Worm (Caenorhabditis elegans) whole organism, L1 larva: Measurements from ENCODE around the gene nduf-9.

Source experiments
- C34B4.2 ChIP-seq: sonication (generic microtip); optimal IDR thresholded peaks from 2 replicates; lab custom pipeline; 2017; ENCODE audit warnings: mild to moderate bottlenecking, missing genetic modification characterization, missing compliant biosample characterization
- Y116A8C.19 ChIP-seq: sonication (generic microtip); optimal IDR thresholded peaks from 2 replicates; lab custom pipeline; 2016; ENCODE audit warnings: missing compliant biosample characterization, missing genetic modification characterization, borderline replicate concordance
- ceh-90 ChIP-seq: sonication (generic microtip); optimal IDR thresholded peaks from 2 replicates; lab custom pipeline; 2016; ENCODE audit warnings: missing genetic modification characterization, missing compliant biosample characterization
- jun-1 ChIP-seq: fragments of 150-350 bp; optimal IDR thresholded peaks from 2 replicates; lab custom pipeline; 2014; ENCODE audit warnings: missing biosample characterization, missing genetic modification reagents, missing genetic modification characterization
- nhr-12 ChIP-seq: sonication (generic microtip); optimal IDR thresholded peaks from 2 replicates; lab custom pipeline; 2017; ENCODE audit warnings: missing biosample characterization, missing genetic modification characterization
- pqm-1 ChIP-seq: sonication (generic microtip); optimal IDR thresholded peaks from 3 replicates; lab custom pipeline; 2017; ENCODE audit warnings: missing biosample characterization, missing genetic modification characterization
- sup-37 ChIP-seq: fragments of 200-800 bp; sonication (Bioruptor generic); optimal IDR thresholded peaks from 2 replicates; lab custom pipeline; 2018; ENCODE audit warnings: mild to moderate bottlenecking, missing genetic modification characterization, missing compliant biosample characterization
- unc-62 ChIP-seq: fragments of 150-350 bp; optimal IDR thresholded peaks from 2 replicates; lab custom pipeline; 2014; ENCODE audit warnings: missing biosample characterization, missing genetic modification reagents, missing genetic modification characterization
- ztf-11 ChIP-seq, 2 experiments: sonication (generic microtip); optimal IDR thresholded peaks; 2 replicates each; lab custom pipeline; 2016 to 2017; ENCODE audit warnings: missing genetic modification characterization in 2 of 2, missing biosample characterization in 1 of 2, missing compliant biosample characterization in 1 of 2
- ztf-4 ChIP-seq: fragments of 150-350 bp; optimal IDR thresholded peaks from 2 replicates; lab custom pipeline; 2014; ENCODE audit warnings: missing biosample characterization, missing genetic modification characterization

- TF ChIP-seq pqm-1 (tag; lab: Kevin White, UChicago) (no peak), nhr-12 (tag; lab: Kevin White, UChicago) (no peak), C34B4.2 (tag; lab: Kevin White, UChicago) (no peak), ztf-11 (tag; optimal IDR thresholded peaks at IDR 0.05; lab: Kevin White, UChicago) (no peak), jun-1 (tag; lab: Kevin White, UChicago) (no peak), ztf-4 (tag; lab: Kevin White, UChicago) (no peak), sup-37 (no peak), unc-62 (GFP tag; lab: Kevin White, UChicago) (no peak), ceh-90 (no peak), Y116A8C.19 (tag; lab: Kevin White, UChicago) (no peak)
These were observed 15.3 kb upstream of the nduf-9 start for ce11 chrIII:3263696-3264095.
